Worm (Caenorhabditis elegans) whole organism, L3 larva: Measurements from ENCODE around the gene C14A6.13.
A peak's percentile ranks its signal among the peaks of the same experiment; 100 is the strongest.

ENCODE experiments used
- ZK546.5 ChIP-seq: sonication (generic microtip); optimal IDR thresholded peaks from 2 replicates; lab custom pipeline; 2017; ENCODE audit warnings: missing biosample characterization, missing genetic modification characterization
- aly-2 ChIP-seq: fragments of 150-350 bp; optimal IDR thresholded peaks from 2 replicates; lab custom pipeline; 2014; ENCODE audit warnings: missing biosample characterization, missing genetic modification characterization
- ama-1 ChIP-seq: fragments of 150-350 bp; optimal IDR thresholded peaks from 2 replicates; lab custom pipeline; 2018
- ceh-28 ChIP-seq: fragments of 150-350 bp; optimal IDR thresholded peaks from 2 replicates; lab custom pipeline; 2014; ENCODE audit warnings: missing biosample characterization, missing genetic modification reagents, missing genetic modification characterization
- ceh-82 ChIP-seq: fragments of 150-350 bp; optimal IDR thresholded peaks from 2 replicates; lab custom pipeline; 2014; ENCODE audit warnings: missing biosample characterization, missing genetic modification characterization
- ceh-9 ChIP-seq: sonication (generic microtip); optimal IDR thresholded peaks from 2 replicates; lab custom pipeline; 2018; ENCODE audit warnings: missing biosample characterization, missing genetic modification characterization
- daf-12 ChIP-seq: fragments of 150-350 bp; optimal IDR thresholded peaks from 2 replicates; lab custom pipeline; 2014; ENCODE audit warnings: missing biosample characterization, missing genetic modification reagents, missing genetic modification characterization
- egl-27 ChIP-seq: sonication (generic microtip); optimal IDR thresholded peaks from 4 replicates; lab custom pipeline; 2017; ENCODE audit warnings: missing biosample characterization, missing genetic modification reagents, missing genetic modification characterization
- egl-5 ChIP-seq: fragments of 150-350 bp; optimal IDR thresholded peaks from 2 replicates; lab custom pipeline; 2017; ENCODE audit warnings: missing biosample characterization, missing genetic modification reagents, missing genetic modification characterization, inconsistent platforms
- elt-1 ChIP-seq: fragments of 150-350 bp; optimal IDR thresholded peaks from 2 replicates; lab custom pipeline; 2014; ENCODE audit warnings: missing biosample characterization, missing genetic modification characterization
- elt-3 ChIP-seq, 3 experiments: fragments of 150-350 bp in 1 of 3; sonication (generic microtip) in 2 of 3; optimal IDR thresholded peaks; 2 replicates in 2 of 3; 4 replicates in 1 of 3; lab custom pipeline; 2014 to 2017; ENCODE audit warnings: missing biosample characterization in 3 of 3, missing genetic modification characterization in 3 of 3
- eor-1 ChIP-seq, 2 experiments: fragments of 150-350 bp; optimal IDR thresholded peaks; 2 replicates each; lab custom pipeline; 2014 to 2018; ENCODE audit warnings: missing biosample characterization in 2 of 2, missing genetic modification characterization in 2 of 2
- fkh-10 ChIP-seq: sonication (generic microtip); optimal IDR thresholded peaks from 2 replicates; lab custom pipeline; 2017; ENCODE audit warnings: missing biosample characterization, missing genetic modification reagents, missing genetic modification characterization
- hmg-11 ChIP-seq: sonication (generic microtip); optimal IDR thresholded peaks from 2 replicates; lab custom pipeline; 2016; ENCODE audit warnings: missing genetic modification characterization, missing compliant biosample characterization
- jun-1 ChIP-seq: fragments of 150-350 bp; optimal IDR thresholded peaks from 2 replicates; lab custom pipeline; 2014; ENCODE audit warnings: missing biosample characterization, missing genetic modification reagents, missing genetic modification characterization
- lsy-12 ChIP-seq: sonication (generic microtip); optimal IDR thresholded peaks from 2 replicates; lab custom pipeline; 2016; ENCODE audit warnings: mild to moderate bottlenecking, missing genetic modification characterization, missing compliant biosample characterization
- mdl-1 ChIP-seq: fragments of 150-350 bp; optimal IDR thresholded peaks from 2 replicates; lab custom pipeline; 2014; ENCODE audit warnings: missing biosample characterization, missing genetic modification characterization
- mml-1 ChIP-seq: fragments of 150-350 bp; sonication (generic microtip); optimal IDR thresholded peaks from 3 replicates; lab custom pipeline; 2014; ENCODE audit warnings: missing biosample characterization, missing genetic modification characterization
- nhr-11 ChIP-seq: fragments of 150-350 bp; optimal IDR thresholded peaks from 2 replicates; lab custom pipeline; 2014; ENCODE audit warnings: missing biosample characterization, missing genetic modification characterization
- nhr-12 ChIP-seq: fragments of 150-350 bp; optimal IDR thresholded peaks from 2 replicates; lab custom pipeline; 2014; ENCODE audit warnings: missing biosample characterization, missing genetic modification characterization
- nhr-23 ChIP-seq: fragments of 150-350 bp; optimal IDR thresholded peaks from 2 replicates; lab custom pipeline; 2014; ENCODE audit warnings: missing biosample characterization, missing genetic modification reagents, missing genetic modification characterization
- nhr-43 ChIP-seq: sonication (generic microtip); optimal IDR thresholded peaks from 2 replicates; lab custom pipeline; 2016; ENCODE audit warnings: mild to moderate bottlenecking, missing genetic modification characterization, missing compliant biosample characterization; ENCODE audit not compliant: poor library complexity, severe bottlenecking
- nhr-67 ChIP-seq: fragments of 150-350 bp; optimal IDR thresholded peaks from 2 replicates; lab custom pipeline; 2014; ENCODE audit warnings: missing biosample characterization, missing genetic modification characterization
- nhr-76 ChIP-seq: fragments of 150-350 bp; sonication (generic microtip); optimal IDR thresholded peaks from 5 replicates; lab custom pipeline; 2014; ENCODE audit warnings: missing biosample characterization, missing genetic modification characterization
- nhr-77 ChIP-seq: fragments of 150-350 bp; optimal IDR thresholded peaks from 2 replicates; lab custom pipeline; 2014; ENCODE audit warnings: missing biosample characterization, missing genetic modification characterization
- skn-1 ChIP-seq: fragments of 150-350 bp; optimal IDR thresholded peaks from 2 replicates; lab custom pipeline; 2014; ENCODE audit warnings: missing biosample characterization, missing genetic modification characterization
- snpc-4 ChIP-seq: fragments of 150-350 bp; optimal IDR thresholded peaks from 2 replicates; lab custom pipeline; 2014; ENCODE audit warnings: missing biosample characterization, missing genetic modification characterization
- tbx-2 ChIP-seq: sonication (generic microtip); optimal IDR thresholded peaks from 2 replicates; lab custom pipeline; 2016; ENCODE audit warnings: mild to moderate bottlenecking, missing genetic modification characterization, missing compliant biosample characterization
- unc-39 ChIP-seq: sonication (generic microtip); optimal IDR thresholded peaks from 4 replicates; lab custom pipeline; 2017; ENCODE audit warnings: missing biosample characterization, missing genetic modification characterization
- unc-62 ChIP-seq: fragments of 150-350 bp; sonication (generic microtip); optimal IDR thresholded peaks from 4 replicates; lab custom pipeline; 2014; ENCODE audit warnings: missing biosample characterization, missing genetic modification reagents, missing genetic modification characterization
- zag-1 ChIP-seq: fragments of 150-350 bp; optimal IDR thresholded peaks from 2 replicates; lab custom pipeline; 2014; ENCODE audit warnings: missing biosample characterization, missing genetic modification characterization
- ztf-11 ChIP-seq: fragments of 150-350 bp; optimal IDR thresholded peaks from 2 replicates; lab custom pipeline; 2014; ENCODE audit warnings: missing biosample characterization, missing genetic modification characterization

Gene C14A6.13

DNA sequence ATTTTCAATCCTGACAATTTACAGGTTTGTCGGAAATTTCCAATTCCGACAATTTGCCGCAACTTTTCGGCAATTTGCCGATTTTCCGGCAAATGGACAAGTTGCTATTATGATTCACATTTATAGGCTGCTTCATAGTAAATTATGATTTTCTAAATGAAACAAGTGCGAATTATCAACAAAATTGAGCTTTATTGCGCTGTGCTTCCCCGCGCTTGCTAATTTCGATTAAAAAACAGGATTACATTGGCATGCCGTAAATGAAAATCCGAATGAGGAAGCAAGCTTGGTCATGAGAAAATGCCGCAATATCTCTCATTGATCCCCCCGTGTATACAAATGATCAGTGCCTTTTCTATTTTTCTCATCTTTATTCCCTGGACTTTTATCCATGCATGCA, 22.4 kb downstream of the C14A6.13 start, which contains the start of gene Y37H2A.10:
Y37H2A.10 (plus strand) TSS at position 301 of the 400 bp plus-strand sequence.
- TF ChIP-seq nhr-67 (tag; lab: Kevin White, UChicago) (no peak), ztf-11 (tag; lab: Kevin White, UChicago) (no peak), mml-1 (no peak), aly-2 (no peak), egl-5 (no peak), fkh-10 (no peak), nhr-11 (tag; lab: Kevin White, UChicago) (no peak), skn-1 (tag; lab: Kevin White, UChicago) (no peak), ceh-28 (no peak), ama-1 (lab: Kevin White, UChicago) (no peak), hmg-11 (tag; lab: Kevin White, UChicago) (no peak), mdl-1 (tag; lab: Kevin White, UChicago) (no peak), zag-1 (tag; lab: Kevin White, UChicago) (no peak), ZK546.5 (tag; lab: Kevin White, UChicago) (no peak), nhr-77 (no peak), unc-39 (tag; lab: Kevin White, UChicago) (no peak)

DNA sequence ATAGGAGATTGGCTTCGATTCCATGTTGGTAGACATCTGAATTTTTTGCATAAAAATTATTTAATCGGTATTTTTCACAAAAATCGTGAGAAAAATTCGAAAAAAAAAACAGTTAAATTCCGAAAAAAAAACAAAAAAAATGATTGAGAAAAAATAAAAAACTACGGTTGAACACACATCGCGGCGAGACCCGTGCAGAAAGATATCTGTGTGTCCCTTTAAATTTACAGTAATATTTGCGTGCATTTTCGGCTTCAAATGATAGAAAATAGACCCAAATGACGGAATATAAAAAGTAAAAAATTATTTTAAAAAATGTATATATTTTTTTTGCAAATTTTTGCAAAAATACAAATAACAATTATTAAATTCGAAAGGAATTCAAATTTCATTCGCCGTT, 23.4 kb downstream of the C14A6.13 start:
- TF ChIP-seq nhr-76 (tag; lab: Kevin White, UChicago) (no peak), nhr-43 (tag; lab: Kevin White, UChicago) (no peak), jun-1 (tag; lab: Kevin White, UChicago) (no peak), aly-2 (no peak), nhr-12 (tag; lab: Kevin White, UChicago) (no peak), ceh-28 (no peak), ceh-9 (no peak), nhr-67 (tag; lab: Kevin White, UChicago) (no peak), ZK546.5 (tag; lab: Kevin White, UChicago) (no peak), skn-1 (tag; lab: Kevin White, UChicago) (no peak), elt-1 (tag; lab: Kevin White, UChicago) (no peak), elt-3 (tag; optimal IDR thresholded peaks at IDR 0.05; lab: Kevin White, UChicago) (no peak), ceh-82 (no peak), daf-12 (tag; lab: Kevin White, UChicago) (no peak)

DNA sequence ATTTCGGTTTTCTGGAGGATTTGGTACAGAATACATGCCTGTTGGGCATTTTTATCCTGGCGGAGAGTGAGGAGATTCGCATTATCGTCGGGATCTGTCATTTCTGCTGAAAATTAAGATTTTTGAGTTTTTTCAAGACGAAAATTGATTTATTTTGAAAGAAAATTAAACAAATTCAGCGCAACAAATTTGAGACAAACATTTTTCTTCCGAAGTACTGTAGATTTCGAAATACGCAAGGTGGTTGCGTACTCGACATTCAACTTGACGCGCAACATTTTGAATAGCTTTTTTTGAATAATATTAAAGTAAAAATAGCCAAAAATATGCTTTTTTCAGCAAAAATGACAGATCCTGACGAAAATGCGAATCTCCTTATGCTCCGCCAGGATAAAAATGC, 26.8 kb downstream of the C14A6.13 start, which contains the start of gene Y37H2A.7:
Y37H2A.7 (minus strand) TSS at position 101 of the 400 bp plus-strand sequence.
- no peak for TF ChIP-seq nhr-77
- no peak for TF ChIP-seq fkh-10
- no peak for TF ChIP-seq lsy-12 (tag; lab: Kevin White, UChicago)
- TF ChIP-seq ceh-28: no peak

DNA sequence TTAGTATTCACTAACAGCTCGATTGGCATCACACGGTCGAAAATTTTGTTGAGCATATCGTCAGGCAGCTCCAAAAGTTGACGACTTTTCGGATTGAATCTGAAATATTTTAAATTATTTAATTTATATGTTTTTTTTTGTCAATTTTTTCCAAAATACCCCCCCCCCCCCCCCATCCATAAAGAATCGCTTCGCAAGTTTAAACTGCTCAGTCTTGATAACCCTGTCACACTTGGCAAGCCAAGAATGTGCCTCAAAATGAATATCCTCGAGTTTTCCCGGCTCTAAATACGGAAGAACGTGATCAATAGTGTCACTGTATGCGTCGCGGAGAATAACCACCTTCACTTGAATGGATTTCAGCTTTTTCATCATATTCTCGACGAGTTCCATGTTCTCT, 28.0 kb downstream of the C14A6.13 start, which contains the start of gene Y37H2A.18:
Y37H2A.18 (minus strand) TSS at position 101 of the 400 bp plus-strand sequence.
- TF ChIP-seq nhr-77 (no peak), eor-1 (tag; optimal IDR thresholded peaks at IDR 0.05; lab: Kevin White, UChicago) (no peak), unc-62 (GFP tag; lab: Kevin White, UChicago) (no peak), daf-12 (tag; lab: Kevin White, UChicago) (no peak), egl-27 (tag; lab: Kevin White, UChicago) (no peak), nhr-11 (tag; lab: Kevin White, UChicago) (no peak), nhr-43 (tag; lab: Kevin White, UChicago) (no peak), nhr-23 (tag; lab: Kevin White, UChicago) (no peak), mdl-1 (tag; lab: Kevin White, UChicago) (no peak), snpc-4 (no peak)
- TF ChIP-seq, all 47 proteins: peak for 0

DNA sequence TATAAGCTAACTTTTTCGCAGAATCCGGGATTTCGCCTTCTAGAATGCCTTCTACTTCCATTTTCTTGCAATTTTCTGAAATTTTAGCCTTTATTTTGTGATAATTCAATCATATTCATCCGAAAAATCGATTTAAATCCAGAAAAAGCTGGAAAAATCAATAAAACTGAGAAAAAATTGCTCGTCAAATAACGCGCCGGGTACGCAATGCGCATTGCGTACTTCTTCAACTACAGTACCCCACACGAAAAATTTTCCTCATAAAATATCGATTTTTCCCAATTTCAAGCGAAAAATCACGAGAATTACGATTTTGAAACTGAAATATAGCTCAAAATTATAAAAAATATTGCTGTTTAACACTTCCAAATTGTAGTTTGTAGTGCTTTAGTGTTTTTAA, 30.1 kb downstream of the C14A6.13 start, which contains the start of gene Y37H2A.12:
Y37H2A.12 (minus strand) TSS at position 81 of the 400 bp plus-strand sequence.
- peak; percentile 6 for TF ChIP-seq ceh-28
- TF ChIP-seq tbx-2: no peak
- no peak for TF ChIP-seq nhr-12 (tag; lab: Kevin White, UChicago)
- no peak for TF ChIP-seq nhr-43 (tag; lab: Kevin White, UChicago)
